Worm (Caenorhabditis elegans) whole organism, L4 larva: ENCODE results near the gene tra-4.

Source experiments
- ama-1 ChIP-seq: fragments of 150-350 bp; optimal IDR thresholded peaks from 2 replicates; lab custom pipeline; 2014; ENCODE audit warnings: inconsistent platforms, mixed read lengths
- dve-1 ChIP-seq: sonication (generic microtip); optimal IDR thresholded peaks from 2 replicates; lab custom pipeline; 2017; ENCODE audit warnings: antibody characterized with exemption, mild to moderate bottlenecking, missing genetic modification characterization, missing compliant biosample characterization; ENCODE audit not compliant: insufficient read depth
- egl-43 ChIP-seq: fragments of 200-800 bp; sonication (Bioruptor generic); IDR thresholded peaks from 2 replicates; pipeline ENCODE4 v1.3.6; 2022; ENCODE audit warnings: missing genetic modification reagents, missing genetic modification characterization, missing compliant biosample characterization
- lir-3 ChIP-seq: sonication (generic microtip); optimal IDR thresholded peaks from 2 replicates; lab custom pipeline; 2016; ENCODE audit warnings: mild to moderate bottlenecking, missing genetic modification characterization, missing compliant biosample characterization
- madf-5 ChIP-seq, 2 experiments: fragments of 200-800 bp; sonication (Bioruptor generic); IDR thresholded peaks; 2 replicates each; pipeline ENCODE4 v1.3.6; 2022; ENCODE audit warnings: missing compliant biosample characterization in 2 of 2, missing genetic modification characterization in 2 of 2
- nhr-237 ChIP-seq: sonication (generic microtip); optimal IDR thresholded peaks from 2 replicates; lab custom pipeline; 2017; ENCODE audit warnings: missing biosample characterization, missing genetic modification characterization
- nhr-28 ChIP-seq: fragments of 150-350 bp; optimal IDR thresholded peaks from 2 replicates; lab custom pipeline; 2014; ENCODE audit warnings: missing biosample characterization, missing genetic modification characterization
- nhr-42 ChIP-seq: fragments of 200-800 bp; sonication (Bioruptor generic); IDR thresholded peaks from 2 replicates; pipeline ENCODE4 v1.3.6; 2022; ENCODE audit warnings: missing genetic modification characterization, missing compliant biosample characterization
- set-16 ChIP-seq: fragments of 200-800 bp; sonication (Bioruptor generic); IDR thresholded peaks from 2 replicates; pipeline ENCODE4 v1.3.6; 2022; ENCODE audit warnings: missing genetic modification reagents, missing genetic modification characterization, missing compliant biosample characterization
- snpc-4 ChIP-seq: fragments of 150-350 bp; optimal IDR thresholded peaks from 2 replicates; lab custom pipeline; 2014; ENCODE audit warnings: missing biosample characterization, missing genetic modification characterization
- unc-130 ChIP-seq: sonication (generic microtip); optimal IDR thresholded peaks from 2 replicates; lab custom pipeline; 2016; ENCODE audit warnings: missing genetic modification reagents, missing genetic modification characterization, missing compliant biosample characterization
- unc-39 ChIP-seq: sonication (generic microtip); optimal IDR thresholded peaks from 2 replicates; lab custom pipeline; 2017; ENCODE audit warnings: missing biosample characterization, missing genetic modification characterization
- unc-62 ChIP-seq, 3 experiments: fragments of 150-350 bp in 1 of 3; sonication (generic microtip); optimal IDR thresholded peaks in 2 of 3; peaks in 1 of 3; 1 replicate in 1 of 3; 2 replicates in 2 of 3; lab custom pipeline; 2014 to 2017; ENCODE audit warnings: missing biosample characterization in 3 of 3, missing genetic modification characterization in 3 of 3, missing genetic modification reagents in 3 of 3, missing genotype in 1 of 3

ce11 chrX:2814097-2814720 is 43.2 kb downstream of the tra-4 start, which contains the start of gene C14A11.6:
- TF ChIP-seq unc-62 (GFP tag; optimal IDR thresholded peaks at IDR 0.05 in 1 of 2; lab: Kevin White, UChicago) = no peak
- TF ChIP-seq unc-62 (tag; optimal IDR thresholded peaks at IDR 0.05; lab: Kevin White, UChicago) = no peak
- TF ChIP-seq nhr-42 = no peak
- no peak for TF ChIP-seq ama-1 (lab: Kevin White, UChicago)
- no peak for TF ChIP-seq egl-43
- TF ChIP-seq unc-39 (tag; lab: Kevin White, UChicago) = no peak
- TF ChIP-seq snpc-4 = no peak
- no peak for TF ChIP-seq nhr-237 (tag; lab: Kevin White, UChicago)
- TF ChIP-seq nhr-28 = no peak
- TF ChIP-seq unc-130 = no peak
- peak; percentile 51 for TF ChIP-seq dve-1 (tag; lab: Kevin White, UChicago)
- TF ChIP-seq set-16 (GFP tag; lab: Robert Waterston, UW) = no peak
- TF ChIP-seq madf-5 (GFP tag; IDR thresholded peaks at IDR 0.05; lab: Robert Waterston, UW) = no peak
- no peak for TF ChIP-seq lir-3
